Worm (Caenorhabditis elegans) whole organism, L3 larva: ENCODE measurements around the gene asd-1.
A peak's percentile ranks its signal among the peaks of the same experiment; 100 is the strongest.

ENCODE experiments used
- R02D3.7 ChIP-seq: fragments of 150-350 bp; optimal IDR thresholded peaks from 2 replicates; lab custom pipeline; 2014; ENCODE audit warnings: missing biosample characterization, missing genetic modification characterization
- ZK546.5 ChIP-seq: sonication (generic microtip); optimal IDR thresholded peaks from 2 replicates; lab custom pipeline; 2017; ENCODE audit warnings: missing biosample characterization, missing genetic modification characterization
- aly-2 ChIP-seq: fragments of 150-350 bp; optimal IDR thresholded peaks from 2 replicates; lab custom pipeline; 2014; ENCODE audit warnings: missing biosample characterization, missing genetic modification characterization
- ama-1 ChIP-seq: fragments of 150-350 bp; optimal IDR thresholded peaks from 2 replicates; lab custom pipeline; 2018
- ceh-28 ChIP-seq: fragments of 150-350 bp; optimal IDR thresholded peaks from 2 replicates; lab custom pipeline; 2014; ENCODE audit warnings: missing biosample characterization, missing genetic modification reagents, missing genetic modification characterization
- ceh-82 ChIP-seq: fragments of 150-350 bp; optimal IDR thresholded peaks from 2 replicates; lab custom pipeline; 2014; ENCODE audit warnings: missing biosample characterization, missing genetic modification characterization
- daf-12 ChIP-seq: fragments of 150-350 bp; optimal IDR thresholded peaks from 2 replicates; lab custom pipeline; 2014; ENCODE audit warnings: missing biosample characterization, missing genetic modification reagents, missing genetic modification characterization
- egl-27 ChIP-seq: sonication (generic microtip); optimal IDR thresholded peaks from 4 replicates; lab custom pipeline; 2017; ENCODE audit warnings: missing biosample characterization, missing genetic modification reagents, missing genetic modification characterization
- egl-5 ChIP-seq: fragments of 150-350 bp; optimal IDR thresholded peaks from 2 replicates; lab custom pipeline; 2017; ENCODE audit warnings: missing biosample characterization, missing genetic modification reagents, missing genetic modification characterization, inconsistent platforms
- elt-1 ChIP-seq: fragments of 150-350 bp; optimal IDR thresholded peaks from 2 replicates; lab custom pipeline; 2014; ENCODE audit warnings: missing biosample characterization, missing genetic modification characterization
- elt-2 ChIP-seq: sonication (generic microtip); optimal IDR thresholded peaks from 2 replicates; lab custom pipeline; 2016; ENCODE audit warnings: missing genetic modification reagents, mild to moderate bottlenecking, missing genetic modification characterization, missing compliant biosample characterization
- elt-3 ChIP-seq, 3 experiments: fragments of 150-350 bp in 1 of 3; sonication (generic microtip) in 2 of 3; optimal IDR thresholded peaks; 2 replicates in 2 of 3; 4 replicates in 1 of 3; lab custom pipeline; 2014 to 2017; ENCODE audit warnings: missing biosample characterization in 3 of 3, missing genetic modification characterization in 3 of 3
- eor-1 ChIP-seq, 2 experiments: fragments of 150-350 bp; optimal IDR thresholded peaks; 2 replicates each; lab custom pipeline; 2014 to 2018; ENCODE audit warnings: missing biosample characterization in 2 of 2, missing genetic modification characterization in 2 of 2
- fkh-10 ChIP-seq: sonication (generic microtip); optimal IDR thresholded peaks from 2 replicates; lab custom pipeline; 2017; ENCODE audit warnings: missing biosample characterization, missing genetic modification reagents, missing genetic modification characterization
- fkh-2 ChIP-seq: fragments of 150-350 bp; optimal IDR thresholded peaks from 2 replicates; lab custom pipeline; 2014; ENCODE audit warnings: missing biosample characterization, missing genetic modification reagents, missing genetic modification characterization
- fos-1 ChIP-seq: fragments of 150-350 bp; optimal IDR thresholded peaks from 2 replicates; lab custom pipeline; 2014; ENCODE audit warnings: missing biosample characterization, missing genetic modification characterization
- hmg-11 ChIP-seq: sonication (generic microtip); optimal IDR thresholded peaks from 2 replicates; lab custom pipeline; 2016; ENCODE audit warnings: missing genetic modification characterization, missing compliant biosample characterization
- jun-1 ChIP-seq: fragments of 150-350 bp; optimal IDR thresholded peaks from 2 replicates; lab custom pipeline; 2014; ENCODE audit warnings: missing biosample characterization, missing genetic modification reagents, missing genetic modification characterization
- lin-15B ChIP-seq: fragments of 150-350 bp; optimal IDR thresholded peaks from 2 replicates; lab custom pipeline; 2014; ENCODE audit warnings: missing biosample characterization, missing genetic modification characterization
- lin-39 ChIP-seq: fragments of 150-350 bp; optimal IDR thresholded peaks from 2 replicates; lab custom pipeline; 2018; ENCODE audit warnings: missing biosample characterization, missing genetic modification reagents, missing genetic modification characterization
- lsy-12 ChIP-seq: sonication (generic microtip); optimal IDR thresholded peaks from 2 replicates; lab custom pipeline; 2016; ENCODE audit warnings: mild to moderate bottlenecking, missing genetic modification characterization, missing compliant biosample characterization
- mdl-1 ChIP-seq: fragments of 150-350 bp; optimal IDR thresholded peaks from 2 replicates; lab custom pipeline; 2014; ENCODE audit warnings: missing biosample characterization, missing genetic modification characterization
- mml-1 ChIP-seq: fragments of 150-350 bp; sonication (generic microtip); optimal IDR thresholded peaks from 3 replicates; lab custom pipeline; 2014; ENCODE audit warnings: missing biosample characterization, missing genetic modification characterization
- nfya-1 ChIP-seq: sonication (generic microtip); optimal IDR thresholded peaks from 2 replicates; lab custom pipeline; 2017; ENCODE audit warnings: missing genetic modification characterization, mild to moderate bottlenecking, missing compliant biosample characterization, antibody characterized with exemption, moderate library complexity; ENCODE audit not compliant: insufficient read depth
- nhr-11 ChIP-seq: fragments of 150-350 bp; optimal IDR thresholded peaks from 2 replicates; lab custom pipeline; 2014; ENCODE audit warnings: missing biosample characterization, missing genetic modification characterization
- nhr-12 ChIP-seq: fragments of 150-350 bp; optimal IDR thresholded peaks from 2 replicates; lab custom pipeline; 2014; ENCODE audit warnings: missing biosample characterization, missing genetic modification characterization
- nhr-23 ChIP-seq: fragments of 150-350 bp; optimal IDR thresholded peaks from 2 replicates; lab custom pipeline; 2014; ENCODE audit warnings: missing biosample characterization, missing genetic modification reagents, missing genetic modification characterization
- nhr-237 ChIP-seq: fragments of 150-350 bp; optimal IDR thresholded peaks from 2 replicates; lab custom pipeline; 2014; ENCODE audit warnings: missing biosample characterization, missing genetic modification characterization
- nhr-25 ChIP-seq: sonication (generic microtip); optimal IDR thresholded peaks from 2 replicates; lab custom pipeline; 2017; ENCODE audit warnings: missing biosample characterization, missing genetic modification characterization
- nhr-43 ChIP-seq: sonication (generic microtip); optimal IDR thresholded peaks from 2 replicates; lab custom pipeline; 2016; ENCODE audit warnings: mild to moderate bottlenecking, missing genetic modification characterization, missing compliant biosample characterization; ENCODE audit not compliant: poor library complexity, severe bottlenecking
- nhr-76 ChIP-seq: fragments of 150-350 bp; sonication (generic microtip); optimal IDR thresholded peaks from 5 replicates; lab custom pipeline; 2014; ENCODE audit warnings: missing biosample characterization, missing genetic modification characterization
- nhr-77 ChIP-seq: fragments of 150-350 bp; optimal IDR thresholded peaks from 2 replicates; lab custom pipeline; 2014; ENCODE audit warnings: missing biosample characterization, missing genetic modification characterization
- pha-4 ChIP-seq: fragments of 150-350 bp; optimal IDR thresholded peaks from 2 replicates; lab custom pipeline; 2014; ENCODE audit warnings: missing biosample characterization, missing genetic modification reagents, missing genetic modification characterization
- pqm-1 ChIP-seq: fragments of 150-350 bp; optimal IDR thresholded peaks from 2 replicates; lab custom pipeline; 2017; ENCODE audit warnings: missing biosample characterization, missing genetic modification characterization, inconsistent platforms
- sea-2 ChIP-seq: fragments of 150-350 bp; sonication (generic microtip); optimal IDR thresholded peaks from 4 replicates; lab custom pipeline; 2014; ENCODE audit warnings: missing biosample characterization, missing genetic modification reagents, missing genetic modification characterization
- skn-1 ChIP-seq: fragments of 150-350 bp; optimal IDR thresholded peaks from 2 replicates; lab custom pipeline; 2014; ENCODE audit warnings: missing biosample characterization, missing genetic modification characterization
- snpc-4 ChIP-seq: fragments of 150-350 bp; optimal IDR thresholded peaks from 2 replicates; lab custom pipeline; 2014; ENCODE audit warnings: missing biosample characterization, missing genetic modification characterization
- tbx-2 ChIP-seq: sonication (generic microtip); optimal IDR thresholded peaks from 2 replicates; lab custom pipeline; 2016; ENCODE audit warnings: mild to moderate bottlenecking, missing genetic modification characterization, missing compliant biosample characterization
- unc-62 ChIP-seq: fragments of 150-350 bp; sonication (generic microtip); optimal IDR thresholded peaks from 4 replicates; lab custom pipeline; 2014; ENCODE audit warnings: missing biosample characterization, missing genetic modification reagents, missing genetic modification characterization
- zag-1 ChIP-seq: fragments of 150-350 bp; optimal IDR thresholded peaks from 2 replicates; lab custom pipeline; 2014; ENCODE audit warnings: missing biosample characterization, missing genetic modification characterization
- ztf-4 ChIP-seq: fragments of 150-350 bp; optimal IDR thresholded peaks from 2 replicates; lab custom pipeline; 2014; ENCODE audit warnings: missing biosample characterization, missing genetic modification characterization

asd-1 gene

DNA sequence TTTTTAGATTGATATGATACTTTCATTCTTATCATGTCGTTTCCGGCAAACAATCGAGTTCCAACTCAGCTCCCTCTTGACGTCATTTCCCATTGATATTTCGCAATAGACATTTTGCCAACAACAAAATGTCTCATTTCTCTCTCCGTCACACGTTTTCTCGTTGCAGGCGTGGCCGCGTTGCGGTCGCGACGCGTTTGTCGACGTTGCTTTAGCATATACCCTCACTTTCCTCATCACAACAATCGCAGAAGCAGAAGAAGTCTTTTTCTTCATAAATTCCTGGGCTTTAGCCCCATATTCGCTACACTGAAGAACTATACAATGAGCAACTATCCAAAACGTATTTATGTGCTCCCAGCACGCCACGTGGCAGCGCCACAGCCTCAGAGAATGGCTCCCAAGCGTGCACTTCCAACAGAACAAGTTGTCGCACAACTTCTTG, 3.4 kb upstream of the asd-1 start, which contains the start of gene xbp-1:
Gene xbp-1, plus strand, starts transcription at position 151 of the 445 bp plus-strand sequence.
- no peak for TF ChIP-seq eor-1 (tag; optimal IDR thresholded peaks at IDR 0.05; lab: Kevin White, UChicago)
- peak; percentile 86 for TF ChIP-seq egl-27 (tag; lab: Kevin White, UChicago)
- TF ChIP-seq lin-15B, result peak; percentile 84
- TF ChIP-seq nhr-23, result peak; percentile 89
- TF ChIP-seq pqm-1 (tag; lab: Kevin White, UChicago), result peak; percentile 97
- TF ChIP-seq lin-39 (tag; lab: Kevin White, UChicago), result peak; percentile 94
- peak; percentile 94 for TF ChIP-seq nhr-25 (tag; lab: Kevin White, UChicago)
- TF ChIP-seq ZK546.5 (tag; lab: Kevin White, UChicago), result no peak
- TF ChIP-seq nhr-11 (tag; lab: Kevin White, UChicago), result peak; percentile 73
- TF ChIP-seq fos-1 (tag; lab: Kevin White, UChicago), result peak; percentile 85
- TF ChIP-seq jun-1 (tag; lab: Kevin White, UChicago), result peak; percentile 96
- TF ChIP-seq mml-1 (tag; lab: Kevin White, UChicago), result no peak
- peak; percentile 66 for TF ChIP-seq fkh-10 (GFP tag; lab: Kevin White, UChicago)
- no peak for TF ChIP-seq ztf-4 (tag; lab: Kevin White, UChicago)
- TF ChIP-seq daf-12 (tag; lab: Kevin White, UChicago), result no peak
- TF ChIP-seq unc-62 (GFP tag; lab: Kevin White, UChicago), result peak; percentile 30
- peak; percentile 64 for TF ChIP-seq R02D3.7 (tag; lab: Kevin White, UChicago)
- peak; percentile 80 for TF ChIP-seq hmg-11 (tag; lab: Kevin White, UChicago)
- TF ChIP-seq nfya-1 (tag; lab: Kevin White, UChicago), result peak; percentile 94
- no peak for TF ChIP-seq nhr-12 (tag; lab: Kevin White, UChicago)
- TF ChIP-seq ama-1 (lab: Kevin White, UChicago), result peak; percentile 88
- TF ChIP-seq ceh-82 (tag; lab: Kevin White, UChicago), result peak; percentile 45
- peak; percentile 88 for TF ChIP-seq skn-1
- peak; percentile 98 for TF ChIP-seq elt-2 (tag; lab: Kevin White, UChicago)
- no peak for TF ChIP-seq zag-1 (tag; lab: Kevin White, UChicago)
- peak; percentile 39 for TF ChIP-seq nhr-43 (tag; lab: Kevin White, UChicago)
- TF ChIP-seq sea-2, result peak; percentile 75
- TF ChIP-seq egl-5 (tag; lab: Kevin White, UChicago), result peak; percentile 90
- peak in 2 of 3 experiments; percentile 35 to 41 for TF ChIP-seq elt-3 (tag; optimal IDR thresholded peaks at IDR 0.05; lab: Kevin White, UChicago)
- no peak for TF ChIP-seq nhr-76 (tag; lab: Kevin White, UChicago)
- peak; percentile 76 for TF ChIP-seq snpc-4
- peak; percentile 16 for TF ChIP-seq tbx-2
- TF ChIP-seq ceh-28 (tag; lab: Kevin White, UChicago), result peak; percentile 75
- peak; percentile 81 for TF ChIP-seq lsy-12 (tag; lab: Kevin White, UChicago)
- peak; percentile 55 for TF ChIP-seq mdl-1
- peak; percentile 95 for TF ChIP-seq pha-4 (tag; lab: Kevin White, UChicago)

DNA sequence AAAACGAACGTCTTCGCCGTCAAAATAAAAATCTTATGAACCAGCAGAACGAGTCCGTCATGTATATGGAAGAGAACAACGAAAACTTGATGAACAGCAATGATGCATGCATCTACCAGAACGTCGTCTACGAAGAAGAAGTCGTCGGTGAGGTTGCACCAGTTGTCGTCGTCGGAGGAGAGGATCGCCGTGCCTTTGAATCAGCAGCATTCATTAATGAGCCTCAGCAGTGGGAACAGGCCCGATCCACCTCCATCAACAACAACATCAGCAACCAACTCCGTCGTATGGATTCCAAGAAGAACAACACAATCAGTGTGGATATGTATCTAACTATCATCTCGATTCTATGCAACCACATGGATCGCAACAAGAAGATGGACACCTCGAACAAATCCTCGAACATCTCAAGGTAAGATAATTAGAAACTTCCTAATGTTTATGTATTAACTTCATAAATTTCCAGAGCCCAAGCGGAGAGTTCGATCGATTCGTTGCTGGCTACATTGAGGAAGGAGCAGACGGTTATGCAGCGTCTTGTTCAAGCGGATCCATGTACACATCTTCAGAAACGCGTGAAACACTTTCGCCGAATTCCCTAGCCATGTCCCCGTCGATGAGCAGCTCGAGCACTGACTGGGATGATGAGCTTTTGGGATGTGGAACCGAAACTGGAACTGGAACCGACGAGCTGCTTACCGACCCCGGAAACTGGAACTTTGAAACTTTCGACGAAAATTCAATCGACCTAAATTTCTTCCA, 2.6 kb upstream of the asd-1 start:
- no peak for TF ChIP-seq ztf-4 (tag; lab: Kevin White, UChicago)
- TF ChIP-seq R02D3.7 (tag; lab: Kevin White, UChicago), result no peak
- TF ChIP-seq nhr-23, result peak; percentile 1
- TF ChIP-seq sea-2, result no peak
- TF ChIP-seq ama-1 (lab: Kevin White, UChicago), result peak; percentile 52
- TF ChIP-seq fkh-10 (GFP tag; lab: Kevin White, UChicago), result no peak

DNA sequence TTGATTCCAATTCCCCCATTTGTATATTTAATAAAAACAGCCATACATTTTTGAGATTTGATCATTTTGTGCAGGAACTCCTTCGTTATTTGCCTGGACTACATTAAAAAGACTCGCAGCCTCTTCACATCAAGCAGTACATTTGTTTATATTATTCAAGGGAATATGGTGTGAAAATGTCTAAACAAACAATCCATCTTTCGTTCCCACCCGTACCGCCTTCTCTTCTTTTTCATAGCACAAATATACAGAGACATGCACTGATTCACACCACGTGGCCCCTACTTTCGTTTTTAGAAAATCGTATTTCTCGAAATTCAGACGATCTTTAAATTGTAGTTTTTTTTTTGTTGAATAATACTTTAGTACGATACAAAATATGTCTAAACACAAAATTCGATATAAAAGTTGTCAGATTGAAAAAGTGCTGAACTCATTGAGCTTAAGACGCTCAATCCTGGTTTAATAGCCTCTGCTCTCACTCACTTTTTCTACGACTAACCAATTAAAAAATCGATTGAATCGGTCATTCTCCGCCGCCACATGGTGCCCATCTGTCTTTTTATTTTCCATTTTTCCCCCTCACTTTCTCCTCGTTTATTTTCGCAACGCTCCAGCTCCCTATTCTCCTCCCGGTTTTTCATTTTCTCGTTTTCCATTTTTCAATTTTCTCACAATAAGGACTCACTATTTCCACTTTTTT, 1.6 kb upstream of the asd-1 start:
- peak; percentile 46 for TF ChIP-seq ceh-82 (tag; lab: Kevin White, UChicago)
- TF ChIP-seq hmg-11 (tag; lab: Kevin White, UChicago), result peak; percentile 47
- peak; percentile 46 for TF ChIP-seq nhr-77
- TF ChIP-seq ZK546.5 (tag; lab: Kevin White, UChicago), result no peak
- TF ChIP-seq nfya-1 (tag; lab: Kevin White, UChicago), result peak; percentile 56
- no peak for TF ChIP-seq nhr-237 (tag; lab: Kevin White, UChicago)
- peak; percentile 38 for TF ChIP-seq nhr-25 (tag; lab: Kevin White, UChicago)
- no peak for TF ChIP-seq fkh-2 (tag; lab: Kevin White, UChicago)
- no peak for TF ChIP-seq elt-3 (tag; optimal IDR thresholded peaks at IDR 0.05; lab: Kevin White, UChicago)
- peak; percentile 56 for TF ChIP-seq ceh-28 (tag; lab: Kevin White, UChicago)
- no peak for TF ChIP-seq eor-1 (tag; optimal IDR thresholded peaks at IDR 0.05; lab: Kevin White, UChicago)
- no peak for TF ChIP-seq nhr-12 (tag; lab: Kevin White, UChicago)
- no peak for TF ChIP-seq nhr-76 (tag; lab: Kevin White, UChicago)
- TF ChIP-seq mml-1 (tag; lab: Kevin White, UChicago), result no peak
- TF ChIP-seq nhr-23, result peak; percentile 60
- no peak for TF ChIP-seq elt-1 (tag; lab: Kevin White, UChicago)
- TF ChIP-seq ztf-4 (tag; lab: Kevin White, UChicago), result peak; percentile 60
- peak; percentile 84 for TF ChIP-seq nhr-43 (tag; lab: Kevin White, UChicago)
- TF ChIP-seq fos-1 (tag; lab: Kevin White, UChicago), result no peak
- peak; percentile 95 for TF ChIP-seq ama-1 (lab: Kevin White, UChicago)
- TF ChIP-seq R02D3.7 (tag; lab: Kevin White, UChicago), result peak; percentile 31
- TF ChIP-seq aly-2 (tag; lab: Kevin White, UChicago), result peak; percentile 33
- TF ChIP-seq elt-2 (tag; lab: Kevin White, UChicago), result peak; percentile 58
- no peak for TF ChIP-seq snpc-4
- TF ChIP-seq nhr-11 (tag; lab: Kevin White, UChicago), result no peak
- TF ChIP-seq unc-62 (GFP tag; lab: Kevin White, UChicago), result no peak
- TF ChIP-seq jun-1 (tag; lab: Kevin White, UChicago), result peak; percentile 34
- peak; percentile 36 for TF ChIP-seq pha-4 (tag; lab: Kevin White, UChicago)
